Worm (Caenorhabditis elegans) whole organism, midembryonic: Measurements from ENCODE around the gene clec-193.
"Not testable (repeated sequence)": the region's sequence is repeated elsewhere in the genome, so short reads cannot be mapped to it uniquely, and the experiment has no call there.

Experiments used
- T22C8.4 ChIP-seq: fragments of 200-800 bp; sonication (Bioruptor generic); IDR thresholded peaks from 2 replicates; pipeline ENCODE4 v1.3.6; 2022; ENCODE audit warnings: missing genetic modification characterization, missing compliant biosample characterization
- cog-1 ChIP-seq: sonication (generic microtip); optimal IDR thresholded peaks from 2 replicates; lab custom pipeline; 2016; ENCODE audit warnings: missing genetic modification characterization, missing compliant biosample characterization
- flt-1 ChIP-seq: fragments of 200-800 bp; sonication (Bioruptor generic); IDR thresholded peaks from 2 replicates; pipeline ENCODE4 v1.3.6; 2022; ENCODE audit warnings: missing genetic modification characterization, missing compliant biosample characterization
- klf-2 ChIP-seq: fragments of 200-800 bp; sonication (Bioruptor generic); conservative IDR thresholded peaks from 2 replicates; pipeline ENCODE4 v1.3.6; 2022; ENCODE audit warnings: missing genetic modification reagents, missing genetic modification characterization, missing compliant biosample characterization
- med-1 ChIP-seq: sonication (generic microtip); optimal IDR thresholded peaks from 2 replicates; lab custom pipeline; 2017; ENCODE audit warnings: missing genetic modification characterization, mild to moderate bottlenecking, missing compliant biosample characterization, antibody characterized with exemption, missing genetic modification reagents; ENCODE audit not compliant: insufficient read depth
- ref-1 ChIP-seq: fragments of 200-800 bp; sonication (Bioruptor generic); conservative IDR thresholded peaks from 2 replicates; pipeline ENCODE4 v1.3.6; 2022; ENCODE audit warnings: missing genetic modification reagents, missing genetic modification characterization, missing compliant biosample characterization
- tab-1 ChIP-seq: fragments of 200-800 bp; sonication (Bioruptor generic); IDR thresholded peaks from 2 replicates; pipeline ENCODE4 v1.3.6; 2022; ENCODE audit warnings: missing genetic modification characterization, missing compliant biosample characterization
- ztf-23 ChIP-seq: fragments of 200-800 bp; sonication (Bioruptor generic); IDR thresholded peaks from 2 replicates; pipeline ENCODE4 v1.3.6; 2022; ENCODE audit warnings: missing genetic modification reagents, missing genetic modification characterization, missing compliant biosample characterization
- ztf-29 ChIP-seq: fragments of 200-800 bp; sonication (Bioruptor generic); IDR thresholded peaks from 2 replicates; pipeline ENCODE4 v1.3.6; 2022; ENCODE audit warnings: missing genetic modification reagents, missing genetic modification characterization, missing compliant biosample characterization

The clec-193 gene

ce11 chrIV:16778644-16779043, 27.6 kb downstream of the clec-193 start:
- TF ChIP-seq ztf-29 (GFP tag; lab: Robert Waterston, UW) (no peak), flt-1 (GFP tag; lab: Robert Waterston, UW) (no peak), T22C8.4 (GFP tag; lab: Robert Waterston, UW) (no peak), cog-1 (tag; lab: Kevin White, UChicago) (no peak), ztf-23 (GFP tag; lab: Robert Waterston, UW) (no peak), klf-2 (no peak), med-1 (no peak), tab-1 (GFP tag; lab: Robert Waterston, UW) (no peak), ref-1 (GFP tag; lab: Robert Waterston, UW) (no peak)

ce11 chrIV:16777758-16778157, 28.5 kb downstream of the clec-193 start:
- TF ChIP-seq T22C8.4 (GFP tag; lab: Robert Waterston, UW) = no peak
- no peak for TF ChIP-seq klf-2

ce11 chrIV:16776915-16777314, 29.3 kb downstream of the clec-193 start:
- TF ChIP-seq T22C8.4 (GFP tag; lab: Robert Waterston, UW) = no peak
- TF ChIP-seq ztf-23 (GFP tag; lab: Robert Waterston, UW) = no peak
- TF ChIP-seq ref-1 (GFP tag; lab: Robert Waterston, UW) = no peak
- no peak for TF ChIP-seq tab-1 (GFP tag; lab: Robert Waterston, UW)
- TF ChIP-seq med-1 = no peak
- TF ChIP-seq cog-1 (tag; lab: Kevin White, UChicago) = no peak
- TF ChIP-seq flt-1 (GFP tag; lab: Robert Waterston, UW) = no peak
- TF ChIP-seq ztf-29 (GFP tag; lab: Robert Waterston, UW) = no peak
- TF ChIP-seq klf-2 = no peak

- TF ChIP-seq ztf-23 (GFP tag; lab: Robert Waterston, UW) (peak; percentile 82), T22C8.4 (GFP tag; lab: Robert Waterston, UW) (peak; percentile 69), klf-2 (0 out of 2 replicates have a peak, but pooled peaks have one; percentile 46), med-1 (peak; percentile 37), tab-1 (GFP tag; lab: Robert Waterston, UW) (peak; percentile 88), cog-1 (tag; lab: Kevin White, UChicago) (peak; percentile 11), ztf-29 (GFP tag; lab: Robert Waterston, UW) (peak; percentile 71), ref-1 (GFP tag; lab: Robert Waterston, UW) (peak; percentile 45; the same call in 1 of the 2 replicates), flt-1 (GFP tag; lab: Robert Waterston, UW) (peak; percentile 82)
Measured at ce11 chrIV:16775925-16776324, 30.3 kb downstream of the clec-193 start.

ce11 chrIV:16775455-16775854, 30.8 kb downstream of the clec-193 start, which contains the start of gene Y43D4A.5:
Gene Y43D4A.5 (plus strand): TSS chrIV:16775755.
- TF ChIP-seq T22C8.4 (GFP tag; lab: Robert Waterston, UW) (no peak), ref-1 (GFP tag; lab: Robert Waterston, UW) (no peak), ztf-29 (GFP tag; lab: Robert Waterston, UW) (no peak), ztf-23 (GFP tag; lab: Robert Waterston, UW) (no peak), klf-2 (no peak), tab-1 (GFP tag; lab: Robert Waterston, UW) (no peak), cog-1 (tag; lab: Kevin White, UChicago) (no peak), med-1 (no peak), flt-1 (GFP tag; lab: Robert Waterston, UW) (no peak)

ce11 chrIV:16775029-16775428, 31.2 kb downstream of the clec-193 start:
- TF ChIP-seq T22C8.4 (GFP tag; lab: Robert Waterston, UW) = no peak
- 0 out of 2 replicates have a peak, but pooled peaks have one; percentile 30 for TF ChIP-seq ztf-29 (GFP tag; lab: Robert Waterston, UW)
- no peak for TF ChIP-seq cog-1 (tag; lab: Kevin White, UChicago)
- TF ChIP-seq ztf-23 (GFP tag; lab: Robert Waterston, UW) = peak; percentile 62; the same call in 1 of the 2 replicates
- TF ChIP-seq tab-1 (GFP tag; lab: Robert Waterston, UW) = no peak; the same call in 1 of the 2 replicates
- no peak for TF ChIP-seq flt-1 (GFP tag; lab: Robert Waterston, UW)
- no peak for TF ChIP-seq klf-2
- 0 out of 2 replicates have a peak, but pooled peaks have one; percentile 38 for TF ChIP-seq ref-1 (GFP tag; lab: Robert Waterston, UW)

ce11 chrIV:16755771-16756170, 50.5 kb downstream of the clec-193 start, which contains the start of gene Y43D4A.2:
Gene Y43D4A.2 (minus strand): TSS chrIV:16755871.
- not testable (repeated sequence) for TF ChIP-seq tab-1, ref-1, ztf-29 (GFP tag; lab: Robert Waterston, UW)
